Worm (Caenorhabditis elegans): ENCODE data around the gene C35D10.12.

DNA sequence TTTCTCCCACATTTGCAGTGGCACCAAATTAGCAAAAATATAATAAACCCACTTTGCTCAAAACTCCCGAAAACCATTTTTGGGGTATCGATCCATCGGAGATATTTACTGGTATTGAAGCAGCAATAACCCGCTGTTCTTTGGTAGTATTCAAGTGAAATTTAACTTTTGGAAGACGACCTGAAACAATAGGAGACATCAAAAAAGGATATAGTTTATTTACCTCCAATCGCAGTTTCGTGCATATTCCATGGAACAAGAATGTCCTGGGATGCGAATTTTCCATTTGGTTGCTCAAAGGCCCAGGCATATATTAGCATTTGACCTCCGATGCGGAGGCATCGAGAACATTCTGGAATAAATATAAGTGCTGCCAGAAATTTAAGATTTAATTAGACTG lies 1.2 kb downstream of the C35D10.12 start:
- TF ChIP-seq flt-1 (GFP tag; IDR thresholded peaks at IDR 0.05) (no peak), tab-1 (GFP tag; IDR thresholded peaks at IDR 0.05) (no peak), klf-2 (GFP tag; conservative IDR thresholded peaks at IDR 0.05) (no peak), med-1 (GFP tag; optimal IDR thresholded peaks at IDR 0.05; ENCODE audit: insufficient read depth) (no peak), cog-1 (tag; optimal IDR thresholded peaks at IDR 0.05) (no peak), ztf-29 (GFP tag; IDR thresholded peaks at IDR 0.05) (no peak), ztf-23 (GFP tag; IDR thresholded peaks at IDR 0.05) (no peak), T22C8.4 (GFP tag; IDR thresholded peaks at IDR 0.05) (no peak)

Measured in whole organism, midembryonic.